Worm (Caenorhabditis elegans): ENCODE measurements around the gene W05H9.2.

ce11 chrX:6253899-6254670 is 12.8 kb upstream of the W05H9.2 start:
- TF ChIP-seq nhr-232 (tag; optimal IDR thresholded peaks at IDR 0.05) (no peak), eyg-1 (tag; optimal IDR thresholded peaks at IDR 0.05) (no peak), ref-2 (tag; optimal IDR thresholded peaks at IDR 0.05) (peak; percentile 64), nhr-11 (tag; optimal IDR thresholded peaks at IDR 0.05) (no peak), dmd-4 (tag; optimal IDR thresholded peaks at IDR 0.05; ENCODE audit: borderline replicate concordance) (no peak), pqm-1 (tag; optimal IDR thresholded peaks at IDR 0.05) (no peak), ama-1 (optimal IDR thresholded peaks at IDR 0.05) (no peak), che-1 (tag; optimal IDR thresholded peaks at IDR 0.05) (no peak), rnt-1 (tag; optimal IDR thresholded peaks at IDR 0.05) (no peak), odd-2 (tag; optimal IDR thresholded peaks at IDR 0.05) (no peak)

Measured in whole organism, late embryonic.